Worm (Caenorhabditis elegans) whole organism, young adult: Measurements from ENCODE around the gene glb-15.

Experiments used
- B0336.3 ChIP-seq: fragments of 200-800 bp; sonication (Bioruptor generic); IDR thresholded peaks from 2 replicates; pipeline ENCODE4 v1.3.6; 2022; ENCODE audit warnings: missing genetic modification characterization, missing compliant biosample characterization
- C06A6.2 ChIP-seq: fragments of 200-800 bp; sonication (Bioruptor generic); conservative IDR thresholded peaks from 2 replicates; pipeline ENCODE4 v1.3.6; 2022; ENCODE audit warnings: missing genetic modification characterization, missing compliant biosample characterization
- F10E7.11 ChIP-seq: sonication (generic microtip); optimal IDR thresholded peaks from 2 replicates; lab custom pipeline; 2017; ENCODE audit warnings: mild to moderate bottlenecking, missing genetic modification characterization, moderate library complexity, missing compliant biosample characterization
- F37B4.10 ChIP-seq: fragments of 200-800 bp; sonication (Bioruptor generic); IDR thresholded peaks from 2 replicates; pipeline ENCODE4 v1.3.6; 2022; ENCODE audit warnings: missing genetic modification characterization, missing compliant biosample characterization
- F39B2.1 ChIP-seq: fragments of 200-800 bp; sonication (Bioruptor generic); IDR thresholded peaks from 2 replicates; pipeline ENCODE4 v1.3.6; 2022; ENCODE audit warnings: missing genetic modification reagents, missing genetic modification characterization, missing compliant biosample characterization
- F57A8.1 ChIP-seq: fragments of 200-800 bp; sonication (Bioruptor generic); optimal IDR thresholded peaks from 2 replicates; lab custom pipeline; 2018; ENCODE audit warnings: mild to moderate bottlenecking, missing genetic modification characterization, moderate library complexity, missing compliant biosample characterization
- Y67H2A.10 ChIP-seq: fragments of 200-800 bp; sonication (Bioruptor generic); conservative IDR thresholded peaks from 2 replicates; pipeline ENCODE4 v1.3.6; 2022; ENCODE audit warnings: missing genetic modification reagents, missing genetic modification characterization, missing compliant biosample characterization
- aptf-2 ChIP-seq: fragments of 200-800 bp; sonication (Bioruptor generic); conservative IDR thresholded peaks from 2 replicates; pipeline ENCODE4 v1.3.6; 2022; ENCODE audit warnings: missing genetic modification reagents, missing genetic modification characterization, missing compliant biosample characterization
- aptf-3 ChIP-seq: fragments of 200-800 bp; sonication (Bioruptor generic); IDR thresholded peaks from 2 replicates; pipeline ENCODE4 v1.3.6; 2022; ENCODE audit warnings: missing genetic modification characterization, missing compliant biosample characterization
- atf-7 ChIP-seq: sonication (generic microtip); optimal IDR thresholded peaks from 2 replicates; lab custom pipeline; 2017; ENCODE audit warnings: mild to moderate bottlenecking, missing genetic modification characterization, missing compliant biosample characterization
- attf-6 ChIP-seq: fragments of 200-800 bp; sonication (Bioruptor generic); IDR thresholded peaks from 2 replicates; pipeline ENCODE4 v1.3.6; 2022; ENCODE audit warnings: missing genetic modification reagents, missing genetic modification characterization, missing compliant biosample characterization
- cebp-1 ChIP-seq, 2 experiments: fragments of 200-800 bp in 1 of 2; sonication (Bioruptor generic) in 1 of 2; sonication (generic microtip) in 1 of 2; IDR thresholded peaks in 1 of 2; optimal IDR thresholded peaks in 1 of 2; 2 replicates each; pipeline versions ENCODE4 v1.3.6 to Lab custom; 2017 to 2022; ENCODE audit warnings: missing compliant biosample characterization in 2 of 2, missing genetic modification characterization in 2 of 2, mild to moderate bottlenecking in 1 of 2, missing genetic modification reagents in 1 of 2, moderate library complexity in 1 of 2
- ceh-79 ChIP-seq: sonication (generic microtip); optimal IDR thresholded peaks from 2 replicates; lab custom pipeline; 2017; ENCODE audit warnings: mild to moderate bottlenecking, missing genetic modification characterization, missing compliant biosample characterization
- dpff-1 ChIP-seq: sonication (generic microtip); optimal IDR thresholded peaks from 2 replicates; lab custom pipeline; 2017; ENCODE audit warnings: mild to moderate bottlenecking, missing genetic modification characterization, missing compliant biosample characterization
- efl-1 ChIP-seq: fragments of 150-350 bp; optimal IDR thresholded peaks from 2 replicates; lab custom pipeline; 2014; ENCODE audit warnings: missing biosample characterization, missing genetic modification reagents, missing genetic modification characterization
- gei-17 ChIP-seq: fragments of 200-800 bp; sonication (Bioruptor generic); optimal IDR thresholded peaks from 2 replicates; lab custom pipeline; 2018; ENCODE audit warnings: mild to moderate bottlenecking, missing genetic modification characterization, missing compliant biosample characterization
- hsf-1 ChIP-seq: fragments of 200-800 bp; sonication (Bioruptor generic); IDR thresholded peaks from 2 replicates; pipeline ENCODE4 v1.3.6; 2022; ENCODE audit warnings: missing genetic modification reagents, missing genetic modification characterization, missing compliant biosample characterization
- lag-1 ChIP-seq: fragments of 200-800 bp; sonication (Bioruptor generic); IDR thresholded peaks from 2 replicates; pipeline ENCODE4 v1.3.6; 2022; ENCODE audit warnings: missing genetic modification reagents, missing genetic modification characterization, missing compliant biosample characterization
- let-607 ChIP-seq, 2 experiments: fragments of 200-800 bp in 1 of 2; sonication (Bioruptor generic) in 1 of 2; sonication (generic microtip) in 1 of 2; optimal IDR thresholded peaks; 2 replicates each; lab custom pipeline; 2016 to 2018; ENCODE audit warnings: mild to moderate bottlenecking in 2 of 2, missing compliant biosample characterization in 2 of 2, missing genetic modification characterization in 2 of 2, moderate library complexity in 2 of 2, missing genotype in 1 of 2
- lin-35 ChIP-seq, 3 experiments: fragments of 150-350 bp in 2 of 3; sonication (generic microtip) in 1 of 3; optimal IDR thresholded peaks; 2 replicates each; lab custom pipeline; 2014 to 2018; ENCODE audit warnings: missing biosample characterization in 3 of 3, missing genetic modification characterization in 3 of 3, missing genetic modification reagents in 3 of 3
- lin-40 ChIP-seq: sonication (generic microtip); optimal IDR thresholded peaks from 2 replicates; lab custom pipeline; 2016; ENCODE audit warnings: missing genetic modification characterization, mild to moderate bottlenecking, missing compliant biosample characterization, missing genotype, missing genetic modification reagents
- lsy-27 ChIP-seq: sonication (generic microtip); optimal IDR thresholded peaks from 2 replicates; lab custom pipeline; 2017; ENCODE audit warnings: missing genetic modification characterization, mild to moderate bottlenecking, missing compliant biosample characterization, antibody characterized with exemption, missing genotype, borderline replicate concordance; ENCODE audit not compliant: insufficient read depth
- madf-3 ChIP-seq: fragments of 200-800 bp; sonication (Bioruptor generic); IDR thresholded peaks from 2 replicates; pipeline ENCODE4 v1.3.6; 2022; ENCODE audit warnings: missing genetic modification reagents, missing genetic modification characterization, missing compliant biosample characterization
- nhr-120 ChIP-seq: fragments of 200-800 bp; sonication (Bioruptor generic); IDR thresholded peaks from 2 replicates; pipeline ENCODE4 v1.3.6; 2022; ENCODE audit warnings: missing genetic modification characterization, missing compliant biosample characterization
- nhr-179 ChIP-seq: sonication (generic microtip); optimal IDR thresholded peaks from 2 replicates; lab custom pipeline; 2016; ENCODE audit warnings: mild to moderate bottlenecking, missing genetic modification characterization, missing compliant biosample characterization
- nhr-80 ChIP-seq: sonication (generic microtip); optimal IDR thresholded peaks from 2 replicates; lab custom pipeline; 2016; ENCODE audit warnings: missing genetic modification characterization, missing compliant biosample characterization
- rpc-1 ChIP-seq, 2 experiments: fragments of 150-350 bp in 1 of 2; sonication (generic microtip) in 1 of 2; optimal IDR thresholded peaks; 2 replicates each; lab custom pipeline; 2014 to 2018; ENCODE audit warnings: missing biosample characterization in 1 of 2, missing genetic modification characterization in 1 of 2, missing genetic modification reagents in 1 of 2, missing genotype in 1 of 2
- snpc-1.3 ChIP-seq: sonication (generic microtip); optimal IDR thresholded peaks from 2 replicates; lab custom pipeline; 2017; ENCODE audit warnings: missing genetic modification characterization, mild to moderate bottlenecking, missing compliant biosample characterization, antibody characterized with exemption, moderate library complexity, missing genotype, missing genetic modification reagents; ENCODE audit not compliant: insufficient read depth
- tbx-9 ChIP-seq: sonication (generic microtip); optimal IDR thresholded peaks from 2 replicates; lab custom pipeline; 2016; ENCODE audit warnings: borderline replicate concordance, missing genetic modification characterization, inconsistent platforms, missing compliant biosample characterization
- ztf-22 ChIP-seq: fragments of 200-800 bp; sonication (Bioruptor generic); optimal IDR thresholded peaks from 2 replicates; lab custom pipeline; 2018; ENCODE audit warnings: mild to moderate bottlenecking, missing genetic modification characterization, moderate library complexity, missing compliant biosample characterization
- ztf-28 ChIP-seq: fragments of 200-800 bp; sonication (Bioruptor generic); IDR thresholded peaks from 2 replicates; pipeline ENCODE4 v1.3.6; 2022; ENCODE audit warnings: missing genetic modification reagents, missing genetic modification characterization, missing compliant biosample characterization
- ztf-6 ChIP-seq: fragments of 200-800 bp; sonication (Bioruptor generic); IDR thresholded peaks from 2 replicates; pipeline ENCODE4 v1.3.6; 2022; ENCODE audit warnings: missing genetic modification reagents, missing genetic modification characterization, missing compliant biosample characterization

glb-15 gene

DNA sequence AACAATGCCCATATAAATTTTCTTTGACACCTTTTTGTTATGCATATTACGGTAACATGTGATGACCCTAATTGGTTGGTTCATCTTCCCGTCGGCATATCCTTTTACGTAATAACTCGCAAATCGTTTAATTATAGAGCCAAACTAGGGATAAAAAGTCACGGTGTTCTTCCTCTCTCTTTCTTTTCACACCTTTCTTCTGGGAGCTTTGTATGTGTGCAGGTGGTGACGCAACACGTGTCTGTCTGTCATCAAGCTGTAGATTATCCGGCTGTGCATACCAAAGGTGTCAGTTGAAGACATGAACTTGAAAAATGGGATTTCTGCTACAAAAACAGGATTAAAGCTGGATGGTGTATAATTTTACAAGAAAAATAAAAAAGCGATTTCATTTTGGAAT lies 42.5 kb upstream of the glb-15 start:
- TF ChIP-seq F39B2.1 (GFP tag; lab: Robert Waterston, UW) (no peak), C06A6.2 (GFP tag; lab: Robert Waterston, UW) (no peak), nhr-179 (no peak), dpff-1 (no peak), snpc-1.3 (tag; lab: Kevin White, UChicago) (no peak), nhr-80 (tag; lab: Kevin White, UChicago) (no peak), rpc-1 (optimal IDR thresholded peaks at IDR 0.05; lab: Kevin White, UChicago) (no peak), rpc-1 (tag; optimal IDR thresholded peaks at IDR 0.05; lab: Kevin White, UChicago) (no peak), F10E7.11 (tag; lab: Kevin White, UChicago) (no peak), lin-35 (GFP tag; optimal IDR thresholded peaks at IDR 0.05; lab: Kevin White, UChicago) (no peak), ztf-28 (GFP tag; lab: Robert Waterston, UW) (no peak), Y67H2A.10 (GFP tag; lab: Robert Waterston, UW) (no peak), B0336.3 (no peak)

- TF ChIP-seq hsf-1 (no peak), gei-17 (GFP tag; lab: Kevin White, UChicago) (no peak), tbx-9 (tag; lab: Kevin White, UChicago) (no peak), nhr-120 (no peak), ceh-79 (tag; lab: Kevin White, UChicago) (no peak)
Observed at ce11 chrV:11656469-11656868, 38.4 kb upstream of the glb-15 start.

DNA sequence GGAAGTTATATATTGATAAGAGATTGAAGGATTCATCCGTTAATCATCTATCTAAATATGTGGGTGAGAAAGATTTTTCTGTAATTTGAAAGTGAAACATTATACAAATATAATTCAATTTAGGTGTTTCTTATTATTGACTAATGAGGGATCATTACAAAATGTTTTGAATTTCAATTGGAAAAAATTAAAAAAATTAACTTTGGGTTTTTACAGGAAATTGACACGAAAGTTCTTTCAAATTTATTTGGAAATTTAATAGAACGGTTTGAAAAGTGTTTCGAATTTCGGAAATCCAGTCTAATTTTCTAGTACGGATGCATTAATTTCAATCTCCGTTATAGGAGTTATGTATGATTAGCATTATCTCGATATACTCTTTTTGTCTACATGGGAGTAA lies 35.0 kb upstream of the glb-15 start:
- TF ChIP-seq efl-1 (GFP tag; lab: Kevin White, UChicago) (no peak), lsy-27 (no peak), madf-3 (no peak)
- TF ChIP-seq, all 124 proteins: peak for 0

DNA sequence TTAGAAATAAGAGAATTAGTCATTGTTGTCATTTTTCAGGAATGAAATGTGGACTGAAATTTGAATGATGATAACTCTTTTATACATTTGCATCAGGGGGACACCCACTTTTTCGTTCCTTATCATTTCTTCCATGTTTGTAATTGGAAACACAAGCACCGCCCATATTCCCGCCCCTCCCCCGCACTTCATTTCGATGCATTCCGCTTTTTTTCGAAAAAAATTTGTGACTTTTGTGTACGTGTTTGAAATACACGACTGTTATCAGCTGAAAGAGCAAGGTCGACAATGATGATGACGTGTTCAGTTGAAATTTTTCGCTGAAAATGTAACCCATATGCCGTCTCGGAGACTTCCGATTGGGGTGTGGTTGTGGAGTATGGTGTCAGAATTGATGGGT lies 32.6 kb upstream of the glb-15 start, which contains the start of gene zip-10:
zip-10 (minus strand) TSS at position 43 of the 400 bp plus-strand sequence.
- TF ChIP-seq atf-7 (tag; lab: Kevin White, UChicago): peak; percentile 77
- TF ChIP-seq nhr-80 (tag; lab: Kevin White, UChicago): peak; percentile 96
- TF ChIP-seq cebp-1 (GFP tag; IDR thresholded peaks at IDR 0.05; lab: Robert Waterston, UW): no peak
- TF ChIP-seq cebp-1 (tag; optimal IDR thresholded peaks at IDR 0.05; lab: Kevin White, UChicago): no peak
- no peak for TF ChIP-seq lag-1
- TF ChIP-seq let-607 (tag; optimal IDR thresholded peaks at IDR 0.05; lab: Kevin White, UChicago): peak; percentile 39 to 59

DNA sequence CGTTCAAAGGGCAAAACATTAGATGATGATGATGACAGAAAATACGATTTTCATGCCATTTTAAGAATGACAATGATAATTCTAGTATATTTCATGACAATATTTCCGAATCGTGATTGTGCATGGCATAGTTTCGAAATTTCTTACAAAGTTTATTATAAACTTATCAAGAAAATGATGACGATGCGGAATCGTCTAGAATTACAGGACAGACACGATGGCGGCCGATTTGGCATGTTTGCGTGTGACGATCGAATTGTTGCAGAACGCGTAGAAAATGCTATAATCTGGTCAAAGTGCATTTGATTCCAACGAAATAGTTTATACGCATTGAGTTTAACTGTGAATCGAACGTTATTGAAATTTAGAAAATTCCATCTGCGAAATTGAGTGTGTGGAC lies 31.2 kb upstream of the glb-15 start:
- no peak for TF ChIP-seq attf-6 (GFP tag; lab: Robert Waterston, UW)
- TF ChIP-seq nhr-120: no peak
- no peak for TF ChIP-seq F57A8.1 (GFP tag; lab: Kevin White, UChicago)
- no peak for TF ChIP-seq hsf-1
- TF ChIP-seq ztf-6 (GFP tag; lab: Robert Waterston, UW): no peak
- TF ChIP-seq gei-17 (GFP tag; lab: Kevin White, UChicago): no peak
- TF ChIP-seq ztf-22 (GFP tag; lab: Kevin White, UChicago): no peak
- no peak for TF ChIP-seq aptf-3
- TF ChIP-seq F37B4.10 (GFP tag; lab: Robert Waterston, UW): no peak
- no peak for TF ChIP-seq lin-40 (tag; lab: Kevin White, UChicago)
- TF ChIP-seq aptf-2 (GFP tag; lab: Robert Waterston, UW): no peak
- TF ChIP-seq, all 124 proteins: peak for 0
